Worm (Caenorhabditis elegans) whole organism, L1 larva: Measurements from ENCODE around the gene ZK1307.4.

Experiments used
- C04F5.9 ChIP-seq: sonication (generic microtip); optimal IDR thresholded peaks from 2 replicates; lab custom pipeline; 2016; ENCODE audit warnings: missing genetic modification characterization, missing compliant biosample characterization
- C34B4.2 ChIP-seq: sonication (generic microtip); optimal IDR thresholded peaks from 2 replicates; lab custom pipeline; 2017; ENCODE audit warnings: mild to moderate bottlenecking, missing genetic modification characterization, missing compliant biosample characterization
- F16B12.6 ChIP-seq: fragments of 150-350 bp; optimal IDR thresholded peaks from 2 replicates; lab custom pipeline; 2014; ENCODE audit warnings: missing biosample characterization, missing genetic modification characterization
- Y116A8C.19 ChIP-seq: sonication (generic microtip); optimal IDR thresholded peaks from 2 replicates; lab custom pipeline; 2016; ENCODE audit warnings: missing compliant biosample characterization, missing genetic modification characterization, borderline replicate concordance
- ama-1 ChIP-seq: fragments of 150-350 bp; optimal IDR thresholded peaks from 2 replicates; lab custom pipeline; 2014
- blmp-1 ChIP-seq: fragments of 150-350 bp; optimal IDR thresholded peaks from 2 replicates; lab custom pipeline; 2014; ENCODE audit warnings: missing biosample characterization, missing genetic modification characterization
- ceh-63 ChIP-seq: fragments of 200-800 bp; sonication (Bioruptor generic); optimal IDR thresholded peaks from 2 replicates; lab custom pipeline; 2018; ENCODE audit warnings: mild to moderate bottlenecking, missing genetic modification characterization, missing compliant biosample characterization
- ceh-8 ChIP-seq: fragments of 200-800 bp; sonication (Bioruptor generic); optimal IDR thresholded peaks from 2 replicates; lab custom pipeline; 2018; ENCODE audit warnings: mild to moderate bottlenecking, missing genetic modification characterization, moderate library complexity, missing compliant biosample characterization
- ceh-90 ChIP-seq: sonication (generic microtip); optimal IDR thresholded peaks from 2 replicates; lab custom pipeline; 2016; ENCODE audit warnings: missing genetic modification characterization, missing compliant biosample characterization
- ces-1 ChIP-seq: fragments of 150-350 bp; optimal IDR thresholded peaks from 2 replicates; lab custom pipeline; 2014; ENCODE audit warnings: missing biosample characterization, missing genetic modification reagents, missing genetic modification characterization
- dpl-1 ChIP-seq, 3 experiments: fragments of 150-350 bp in 2 of 3; sonication (generic microtip) in 1 of 3; optimal IDR thresholded peaks; 2 replicates each; lab custom pipeline; 2014 to 2017; ENCODE audit warnings: missing biosample characterization in 3 of 3, missing genetic modification characterization in 3 of 3, missing genetic modification reagents in 3 of 3
- dsc-1 ChIP-seq: sonication (generic microtip); optimal IDR thresholded peaks from 2 replicates; lab custom pipeline; 2016; ENCODE audit warnings: mild to moderate bottlenecking, missing genetic modification characterization, missing compliant biosample characterization
- efl-3 ChIP-seq: fragments of 200-800 bp; sonication (Bioruptor generic); optimal IDR thresholded peaks from 2 replicates; lab custom pipeline; 2018; ENCODE audit warnings: mild to moderate bottlenecking, missing genetic modification characterization, missing compliant biosample characterization
- egl-13 ChIP-seq: sonication (generic microtip); optimal IDR thresholded peaks from 2 replicates; lab custom pipeline; 2016; ENCODE audit warnings: missing genotype, missing genetic modification reagents, missing genetic modification characterization, missing compliant biosample characterization
- egl-27 ChIP-seq, 2 experiments: fragments of 150-350 bp in 1 of 2; sonication (generic microtip); optimal IDR thresholded peaks; 3 replicates each; lab custom pipeline; 2017 to 2018; ENCODE audit warnings: missing biosample characterization in 2 of 2, missing genetic modification characterization in 2 of 2, missing genetic modification reagents in 2 of 2
- elt-2 ChIP-seq: sonication (generic microtip); optimal IDR thresholded peaks from 2 replicates; lab custom pipeline; 2016; ENCODE audit warnings: missing genetic modification characterization, mild to moderate bottlenecking, inconsistent platforms, missing compliant biosample characterization, missing genetic modification reagents
- ets-5 ChIP-seq: fragments of 200-800 bp; sonication (Bioruptor generic); IDR thresholded peaks from 2 replicates; pipeline ENCODE4 v1.3.6; 2022; ENCODE audit warnings: missing genetic modification characterization, missing compliant biosample characterization
- hlh-17 ChIP-seq: fragments of 200-800 bp; sonication (Bioruptor generic); optimal IDR thresholded peaks from 2 replicates; lab custom pipeline; 2018; ENCODE audit warnings: missing genetic modification characterization, mild to moderate bottlenecking, missing compliant biosample characterization, moderate library complexity, borderline replicate concordance
- hlh-4 ChIP-seq: sonication (generic microtip); optimal IDR thresholded peaks from 2 replicates; lab custom pipeline; 2016; ENCODE audit warnings: mild to moderate bottlenecking, missing genetic modification characterization, missing compliant biosample characterization
- hpl-2 ChIP-seq: fragments of 150-350 bp; optimal IDR thresholded peaks from 2 replicates; lab custom pipeline; 2014; ENCODE audit warnings: missing biosample characterization, missing genetic modification reagents, missing genetic modification characterization
- irx-1 ChIP-seq: sonication (generic microtip); optimal IDR thresholded peaks from 2 replicates; lab custom pipeline; 2016; ENCODE audit warnings: missing genetic modification characterization, missing compliant biosample characterization
- lin-13 ChIP-seq: fragments of 150-350 bp; optimal IDR thresholded peaks from 2 replicates; lab custom pipeline; 2014; ENCODE audit warnings: missing biosample characterization, missing genetic modification reagents, missing genetic modification characterization
- lin-15B ChIP-seq: fragments of 150-350 bp; sonication (generic microtip); optimal IDR thresholded peaks from 3 replicates; lab custom pipeline; 2014; ENCODE audit warnings: missing biosample characterization, missing genetic modification characterization
- lin-35 ChIP-seq, 2 experiments: fragments of 150-350 bp; optimal IDR thresholded peaks; 2 replicates each; lab custom pipeline; 2014; ENCODE audit warnings: missing biosample characterization in 2 of 2, missing genetic modification characterization in 2 of 2, missing genetic modification reagents in 2 of 2
- lin-39 ChIP-seq: fragments of 150-350 bp; optimal IDR thresholded peaks from 2 replicates; lab custom pipeline; 2014; ENCODE audit warnings: missing biosample characterization, missing genetic modification reagents, missing genetic modification characterization
- mep-1 ChIP-seq: fragments of 150-350 bp; optimal IDR thresholded peaks from 2 replicates; lab custom pipeline; 2014; ENCODE audit warnings: missing biosample characterization, missing genetic modification characterization
- nhr-11 ChIP-seq: fragments of 150-350 bp; optimal IDR thresholded peaks from 2 replicates; lab custom pipeline; 2014; ENCODE audit warnings: missing biosample characterization, missing genetic modification characterization
- nhr-12 ChIP-seq: sonication (generic microtip); optimal IDR thresholded peaks from 2 replicates; lab custom pipeline; 2017; ENCODE audit warnings: missing biosample characterization, missing genetic modification characterization
- nhr-19 ChIP-seq: fragments of 200-800 bp; sonication (Bioruptor generic); conservative IDR thresholded peaks from 2 replicates; pipeline ENCODE4 v1.3.6; 2022; ENCODE audit warnings: missing genetic modification characterization, missing compliant biosample characterization
- nhr-47 ChIP-seq: sonication (generic microtip); optimal IDR thresholded peaks from 2 replicates; lab custom pipeline; 2016; ENCODE audit warnings: mild to moderate bottlenecking, missing genetic modification characterization, moderate library complexity, missing compliant biosample characterization
- nhr-71 ChIP-seq: sonication (generic microtip); optimal IDR thresholded peaks from 2 replicates; lab custom pipeline; 2016; ENCODE audit warnings: mild to moderate bottlenecking, missing genetic modification characterization, moderate library complexity, missing compliant biosample characterization
- nhr-76 ChIP-seq: sonication (generic microtip); optimal IDR thresholded peaks from 2 replicates; lab custom pipeline; 2017; ENCODE audit warnings: missing biosample characterization, missing genetic modification characterization
- nhr-84 ChIP-seq: sonication (generic microtip); optimal IDR thresholded peaks from 2 replicates; lab custom pipeline; 2017; ENCODE audit warnings: missing biosample characterization, missing genetic modification characterization
- nhr-90 ChIP-seq: sonication (generic microtip); optimal IDR thresholded peaks from 2 replicates; lab custom pipeline; 2016; ENCODE audit warnings: mild to moderate bottlenecking, missing genetic modification characterization, missing compliant biosample characterization; ENCODE audit not compliant: poor library complexity
- pag-3 ChIP-seq: sonication (generic microtip); optimal IDR thresholded peaks from 2 replicates; lab custom pipeline; 2017; ENCODE audit warnings: missing genetic modification characterization, mild to moderate bottlenecking, missing compliant biosample characterization, antibody characterized with exemption, borderline replicate concordance; ENCODE audit not compliant: insufficient read depth
- snpc-4 ChIP-seq: fragments of 150-350 bp; optimal IDR thresholded peaks from 2 replicates; lab custom pipeline; 2014; ENCODE audit warnings: missing biosample characterization, missing genetic modification characterization
- sup-37 ChIP-seq: fragments of 200-800 bp; sonication (Bioruptor generic); optimal IDR thresholded peaks from 2 replicates; lab custom pipeline; 2018; ENCODE audit warnings: mild to moderate bottlenecking, missing genetic modification characterization, missing compliant biosample characterization
- tbx-2 ChIP-seq: sonication (generic microtip); optimal IDR thresholded peaks from 2 replicates; lab custom pipeline; 2016; ENCODE audit warnings: missing genetic modification characterization, missing compliant biosample characterization
- unc-130 ChIP-seq: fragments of 150-350 bp; optimal IDR thresholded peaks from 2 replicates; lab custom pipeline; 2017; ENCODE audit warnings: missing biosample characterization, missing genetic modification characterization, inconsistent platforms
- ztf-4 ChIP-seq: fragments of 150-350 bp; optimal IDR thresholded peaks from 2 replicates; lab custom pipeline; 2014; ENCODE audit warnings: missing biosample characterization, missing genetic modification characterization

The ZK1307.4 gene

DNA sequence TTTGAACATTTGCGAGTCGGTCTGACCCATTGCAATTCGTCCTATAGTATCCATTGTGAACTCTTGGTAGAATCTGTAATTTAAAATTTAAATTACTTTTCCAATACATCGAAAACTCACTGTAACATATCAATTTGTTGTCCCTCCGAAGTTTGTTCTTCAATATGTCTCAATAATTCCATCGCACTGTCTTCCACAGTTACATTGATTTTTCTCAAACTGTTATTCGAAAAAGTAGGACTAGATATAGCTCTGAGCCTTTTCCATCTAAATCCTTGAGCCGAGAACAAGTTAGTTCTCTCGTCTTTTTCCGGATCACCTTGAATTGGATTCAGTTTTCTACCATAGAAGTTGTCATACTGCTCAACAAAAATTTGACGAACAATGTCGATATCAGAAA, 10.6 kb upstream of the ZK1307.4 start:
- TF ChIP-seq blmp-1 (tag; lab: Kevin White, UChicago): no peak
- TF ChIP-seq pag-3 (tag; lab: Kevin White, UChicago): no peak
- no peak for TF ChIP-seq hpl-2 (GFP tag; lab: Kevin White, UChicago)
- TF ChIP-seq nhr-90 (tag; lab: Kevin White, UChicago): no peak
- TF ChIP-seq nhr-11 (tag; lab: Kevin White, UChicago): no peak
- TF ChIP-seq ama-1: no peak
- no peak for TF ChIP-seq egl-27 (tag; optimal IDR thresholded peaks at IDR 0.05; lab: Kevin White, UChicago)
- TF ChIP-seq nhr-12: no peak
- no peak for TF ChIP-seq hlh-4 (tag; lab: Kevin White, UChicago)
- no peak for TF ChIP-seq Y116A8C.19 (tag; lab: Kevin White, UChicago)
- no peak for TF ChIP-seq nhr-19 (GFP tag; lab: Robert Waterston, UW)
- no peak for TF ChIP-seq egl-13 (tag; lab: Kevin White, UChicago)
- no peak for TF ChIP-seq ztf-4
- TF ChIP-seq lin-35 (GFP tag; optimal IDR thresholded peaks at IDR 0.05; lab: Kevin White, UChicago): no peak
- no peak for TF ChIP-seq ceh-63 (GFP tag; lab: Kevin White, UChicago)
- no peak for TF ChIP-seq dpl-1 (GFP tag; optimal IDR thresholded peaks at IDR 0.05; lab: Kevin White, UChicago)
- no peak for TF ChIP-seq ceh-8 (GFP tag; lab: Kevin White, UChicago)
- no peak for TF ChIP-seq lin-13

ce11 chrII:9660379-9660778, 8.8 kb upstream of the ZK1307.4 start, which contains the start of gene ZK1320.3:
TSS of gene ZK1320.3 (minus strand) at chrII:9660419.
- TF ChIP-seq efl-3 (GFP tag; lab: Kevin White, UChicago): no peak
- no peak for TF ChIP-seq tbx-2
- TF ChIP-seq nhr-71 (tag; lab: Kevin White, UChicago): no peak
- no peak for TF ChIP-seq dpl-1 (GFP tag; optimal IDR thresholded peaks at IDR 0.05; lab: Kevin White, UChicago)
- TF ChIP-seq nhr-47 (tag; lab: Kevin White, UChicago): no peak
- TF ChIP-seq unc-130 (tag; lab: Kevin White, UChicago): no peak
- no peak for TF ChIP-seq ets-5 (GFP tag; lab: Robert Waterston, UW)
- no peak for TF ChIP-seq hlh-17 (GFP tag; lab: Kevin White, UChicago)
- TF ChIP-seq ceh-90: no peak
- no peak for TF ChIP-seq C34B4.2 (tag; lab: Kevin White, UChicago)
- TF ChIP-seq ces-1 (GFP tag; lab: Kevin White, UChicago): no peak
- TF ChIP-seq F16B12.6 (tag; lab: Kevin White, UChicago): no peak
- no peak for TF ChIP-seq lin-15B (tag; lab: Kevin White, UChicago)
- TF ChIP-seq sup-37 (GFP tag; lab: Kevin White, UChicago): no peak
- no peak for TF ChIP-seq nhr-84 (tag; lab: Kevin White, UChicago)
- no peak for TF ChIP-seq dsc-1 (tag; lab: Kevin White, UChicago)
- no peak for TF ChIP-seq snpc-4 (tag; lab: Kevin White, UChicago)
- TF ChIP-seq C04F5.9 (tag; lab: Kevin White, UChicago): no peak
- no peak for TF ChIP-seq irx-1 (tag; lab: Kevin White, UChicago)

DNA sequence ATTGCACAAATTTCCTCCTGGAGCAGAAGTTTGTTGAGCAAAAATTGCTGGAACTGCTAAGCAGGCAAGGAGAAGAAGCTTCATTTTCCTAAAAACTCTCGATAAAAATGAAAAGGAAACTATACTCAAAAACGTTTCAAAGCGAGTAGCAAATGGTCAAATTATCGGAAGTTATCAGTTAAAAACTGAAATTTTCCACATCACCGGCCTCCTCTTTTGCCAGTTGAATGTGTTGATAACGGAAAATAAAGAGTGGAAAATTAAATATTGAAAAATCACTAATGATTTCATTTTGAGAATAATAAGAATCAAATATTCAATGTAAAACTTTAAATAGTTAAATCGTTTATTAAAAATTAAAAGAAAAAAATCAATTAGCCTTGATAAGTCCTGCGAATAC, 7.3 kb upstream of the ZK1307.4 start, which contains the start of gene ZK1320.2:
TSS of gene ZK1320.2 (minus strand) at position 88 of the 400 bp plus-strand sequence.
- TF ChIP-seq nhr-76 (tag; lab: Kevin White, UChicago) (no peak), nhr-90 (tag; lab: Kevin White, UChicago) (no peak), lin-39 (tag; lab: Kevin White, UChicago) (no peak), mep-1 (no peak), elt-2 (tag; lab: Kevin White, UChicago) (peak; percentile 26)
